Worm (Caenorhabditis elegans): ENCODE measurements around the gene C45H4.13.

DNA sequence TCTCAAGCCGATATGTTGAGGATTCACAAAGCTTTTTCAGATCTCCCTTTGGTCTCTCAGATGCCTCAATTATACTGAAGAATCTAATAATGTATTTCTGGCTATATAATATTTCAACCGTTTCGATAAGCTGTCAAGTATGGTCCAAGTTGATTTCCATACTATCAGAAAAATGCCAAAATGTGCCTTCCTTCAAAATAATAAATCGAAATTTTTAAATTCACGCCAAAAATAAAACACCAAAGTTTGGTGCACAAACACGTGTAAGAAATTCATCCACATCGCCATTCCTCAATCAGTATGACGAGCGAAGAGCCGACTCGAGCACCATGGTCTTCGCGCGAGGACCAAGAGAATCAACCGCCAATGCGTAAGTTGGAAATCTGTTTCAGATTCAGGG lies 31.2 kb downstream of the C45H4.13 start, which contains the start of gene F22F7.11:
- TF ChIP-seq npax-4 (tag; optimal IDR thresholded peaks at IDR 0.05) = no peak
- no peak for TF ChIP-seq fkh-6 (tag; optimal IDR thresholded peaks at IDR 0.05)
- TF ChIP-seq dmd-4 (tag; optimal IDR thresholded peaks at IDR 0.05; ENCODE audit: borderline replicate concordance) = no peak
- TF ChIP-seq lin-11 (tag; optimal IDR thresholded peaks at IDR 0.05) = no peak
- no peak for TF ChIP-seq tbx-2 (tag; optimal IDR thresholded peaks at IDR 0.05)
- TF ChIP-seq Y22D7AL.16 (tag; optimal IDR thresholded peaks at IDR 0.05) = no peak
- TF ChIP-seq nhr-11 (tag; optimal IDR thresholded peaks at IDR 0.05) = no peak
- no peak for TF ChIP-seq nfya-1 (tag; optimal IDR thresholded peaks at IDR 0.05)
- no peak for TF ChIP-seq sox-2 (GFP tag; IDR thresholded peaks at IDR 0.05)
- no peak for TF ChIP-seq pag-3 (tag; optimal IDR thresholded peaks at IDR 0.05; ENCODE audit: borderline replicate concordance)
- TF ChIP-seq hlh-13 (GFP tag; optimal IDR thresholded peaks at IDR 0.05) = no peak
- TF ChIP-seq eyg-1 (tag; optimal IDR thresholded peaks at IDR 0.05) = no peak

All from whole organism, late embryonic.